Worm (Caenorhabditis elegans) whole organism, late embryonic: ENCODE results near the gene catp-2.

Source experiments
- C08G9.2 ChIP-seq: sonication (generic microtip); optimal IDR thresholded peaks from 2 replicates; lab custom pipeline; 2016; ENCODE audit warnings: mild to moderate bottlenecking, missing genetic modification characterization, moderate library complexity, missing compliant biosample characterization
- C38D4.7 ChIP-seq: fragments of 200-800 bp; sonication (Bioruptor generic); optimal IDR thresholded peaks from 2 replicates; lab custom pipeline; 2018; ENCODE audit warnings: mild to moderate bottlenecking, missing genetic modification characterization, moderate library complexity, missing compliant biosample characterization
- T23F11.4 ChIP-seq: fragments of 200-800 bp; sonication (Bioruptor generic); optimal IDR thresholded peaks from 2 replicates; lab custom pipeline; 2018; ENCODE audit warnings: mild to moderate bottlenecking, missing genetic modification characterization, missing compliant biosample characterization
- ahr-1 ChIP-seq: sonication (generic microtip); optimal IDR thresholded peaks from 2 replicates; lab custom pipeline; 2016; ENCODE audit warnings: missing genetic modification characterization, missing compliant biosample characterization
- ama-1 ChIP-seq: fragments of 150-350 bp; optimal IDR thresholded peaks from 2 replicates; lab custom pipeline; 2014
- ceh-18 ChIP-seq: sonication (generic microtip); optimal IDR thresholded peaks from 2 replicates; lab custom pipeline; 2016; ENCODE audit warnings: missing genetic modification characterization, missing compliant biosample characterization
- ceh-2 ChIP-seq: sonication (generic microtip); optimal IDR thresholded peaks from 2 replicates; lab custom pipeline; 2016; ENCODE audit warnings: missing genotype, missing genetic modification characterization, missing compliant biosample characterization
- ceh-22 ChIP-seq: sonication (generic microtip); optimal IDR thresholded peaks from 2 replicates; lab custom pipeline; 2017; ENCODE audit warnings: missing biosample characterization, missing genetic modification characterization
- ceh-31 ChIP-seq: sonication (generic microtip); optimal IDR thresholded peaks from 2 replicates; lab custom pipeline; 2016; ENCODE audit warnings: missing genetic modification characterization, missing compliant biosample characterization
- ceh-34 ChIP-seq: sonication (generic microtip); optimal IDR thresholded peaks from 2 replicates; lab custom pipeline; 2016; ENCODE audit warnings: mild to moderate bottlenecking, missing genetic modification characterization, missing compliant biosample characterization
- ceh-45 ChIP-seq: fragments of 200-800 bp; sonication (Bioruptor generic); IDR thresholded peaks from 2 replicates; pipeline ENCODE4 v1.3.6; 2022; ENCODE audit warnings: missing genetic modification reagents, missing genetic modification characterization, missing compliant biosample characterization
- dve-1 ChIP-seq: sonication (generic microtip); optimal IDR thresholded peaks from 2 replicates; lab custom pipeline; 2017; ENCODE audit warnings: antibody characterized with exemption, mild to moderate bottlenecking, missing genetic modification characterization, missing compliant biosample characterization
- elt-2 ChIP-seq: sonication (generic microtip); optimal IDR thresholded peaks from 2 replicates; lab custom pipeline; 2016; ENCODE audit warnings: missing genetic modification reagents, missing genetic modification characterization, missing compliant biosample characterization
- ets-4 ChIP-seq: sonication (generic microtip); optimal IDR thresholded peaks from 2 replicates; lab custom pipeline; 2016; ENCODE audit warnings: missing genetic modification characterization, missing compliant biosample characterization
- eyg-1 ChIP-seq: sonication (generic microtip); optimal IDR thresholded peaks from 2 replicates; lab custom pipeline; 2016; ENCODE audit warnings: missing genotype, missing genetic modification characterization, missing compliant biosample characterization
- fkh-10 ChIP-seq: fragments of 150-350 bp; optimal IDR thresholded peaks from 2 replicates; lab custom pipeline; 2014; ENCODE audit warnings: missing biosample characterization, missing genetic modification reagents, missing genetic modification characterization
- hlh-15 ChIP-seq: sonication (generic microtip); optimal IDR thresholded peaks from 2 replicates; lab custom pipeline; 2016; ENCODE audit warnings: missing genetic modification characterization, missing compliant biosample characterization
- hlh-6 ChIP-seq: sonication (generic microtip); optimal IDR thresholded peaks from 2 replicates; lab custom pipeline; 2016; ENCODE audit warnings: missing genotype, missing genetic modification characterization, missing compliant biosample characterization
- hlh-8 ChIP-seq: sonication (generic microtip); optimal IDR thresholded peaks from 2 replicates; lab custom pipeline; 2016; ENCODE audit warnings: missing genotype, missing genetic modification characterization, missing compliant biosample characterization
- lin-11 ChIP-seq: fragments of 200-800 bp; sonication (Bioruptor generic); optimal IDR thresholded peaks from 2 replicates; lab custom pipeline; 2018; ENCODE audit warnings: mild to moderate bottlenecking, missing genetic modification characterization, missing compliant biosample characterization
- madf-2 ChIP-seq: sonication (generic microtip); optimal IDR thresholded peaks from 2 replicates; lab custom pipeline; 2017; ENCODE audit warnings: missing genetic modification characterization, missing compliant biosample characterization
- nhr-11 ChIP-seq: fragments of 150-350 bp; optimal IDR thresholded peaks from 2 replicates; lab custom pipeline; 2014; ENCODE audit warnings: missing biosample characterization, missing genetic modification characterization
- nhr-232 ChIP-seq: sonication (generic microtip); optimal IDR thresholded peaks from 2 replicates; lab custom pipeline; 2016; ENCODE audit warnings: missing genetic modification characterization, missing compliant biosample characterization
- npax-4 ChIP-seq: sonication (generic microtip); optimal IDR thresholded peaks from 2 replicates; lab custom pipeline; 2016; ENCODE audit warnings: missing genetic modification characterization, missing compliant biosample characterization
- odd-2 ChIP-seq: sonication (generic microtip); optimal IDR thresholded peaks from 2 replicates; lab custom pipeline; 2017; ENCODE audit warnings: antibody characterized with exemption, mild to moderate bottlenecking, missing genetic modification characterization, missing compliant biosample characterization
- pax-1 ChIP-seq: fragments of 150-350 bp; optimal IDR thresholded peaks from 2 replicates; lab custom pipeline; 2014; ENCODE audit warnings: missing biosample characterization, missing genetic modification characterization
- pqm-1 ChIP-seq: sonication (generic microtip); optimal IDR thresholded peaks from 2 replicates; lab custom pipeline; 2016; ENCODE audit warnings: missing genetic modification characterization, missing compliant biosample characterization
- rnt-1 ChIP-seq: sonication (generic microtip); optimal IDR thresholded peaks from 2 replicates; lab custom pipeline; 2016; ENCODE audit warnings: missing genetic modification characterization, missing compliant biosample characterization
- sox-4 ChIP-seq: sonication (generic microtip); optimal IDR thresholded peaks from 2 replicates; lab custom pipeline; 2017; ENCODE audit warnings: mild to moderate bottlenecking, missing genetic modification characterization, inconsistent platforms, missing compliant biosample characterization
- syd-9 ChIP-seq: sonication (generic microtip); optimal IDR thresholded peaks from 2 replicates; lab custom pipeline; 2016; ENCODE audit warnings: mild to moderate bottlenecking, missing genetic modification characterization, moderate library complexity, missing compliant biosample characterization
- tbx-7 ChIP-seq: sonication (generic microtip); optimal IDR thresholded peaks from 2 replicates; lab custom pipeline; 2016; ENCODE audit warnings: missing genotype, missing genetic modification characterization, missing compliant biosample characterization
- ttx-3 ChIP-seq: sonication (generic microtip); optimal IDR thresholded peaks from 2 replicates; lab custom pipeline; 2016; ENCODE audit warnings: missing genetic modification reagents, missing genetic modification characterization, missing compliant biosample characterization
- unc-3 ChIP-seq, 2 experiments: fragments of 200-800 bp in 1 of 2; sonication (Bioruptor generic) in 1 of 2; sonication (generic microtip) in 1 of 2; conservative IDR thresholded peaks in 1 of 2; optimal IDR thresholded peaks in 1 of 2; 2 replicates each; pipeline versions ENCODE4 v1.3.6 to Lab custom; 2016 to 2022; ENCODE audit warnings: missing compliant biosample characterization in 2 of 2, missing genetic modification characterization in 2 of 2, missing genetic modification reagents in 1 of 2
- unc-42 ChIP-seq: sonication (generic microtip); optimal IDR thresholded peaks from 2 replicates; lab custom pipeline; 2016; ENCODE audit warnings: missing genotype, missing genetic modification characterization, missing compliant biosample characterization
- zip-5 ChIP-seq: sonication (generic microtip); optimal IDR thresholded peaks from 2 replicates; lab custom pipeline; 2016; ENCODE audit warnings: missing genetic modification characterization, missing compliant biosample characterization

Gene catp-2

ce11 chrV:4901074-4901473 lies 33.4 kb upstream of the catp-2 start, which contains the start of gene ugt-67:
ugt-67 (plus strand) TSS chrV:4901374.
- TF ChIP-seq zip-5 (tag; lab: Kevin White, UChicago) (no peak), ahr-1 (tag; lab: Kevin White, UChicago) (no peak), rnt-1 (no peak), ceh-18 (tag; lab: Kevin White, UChicago) (no peak), eyg-1 (no peak), C08G9.2 (tag; lab: Kevin White, UChicago) (no peak), dve-1 (tag; lab: Kevin White, UChicago) (no peak), ceh-2 (tag; lab: Kevin White, UChicago) (no peak), T23F11.4 (GFP tag; lab: Kevin White, UChicago) (no peak), nhr-11 (tag; lab: Kevin White, UChicago) (no peak), hlh-8 (tag; lab: Kevin White, UChicago) (no peak), ama-1 (lab: Kevin White, UChicago) (no peak), ceh-34 (tag; lab: Kevin White, UChicago) (no peak), C38D4.7 (GFP tag; lab: Kevin White, UChicago) (no peak)

ce11 chrV:4903696-4904095 lies 30.8 kb upstream of the catp-2 start, which contains the start of gene ugt-8:
ugt-8 (plus strand) TSS chrV:4903930.
- TF ChIP-seq T23F11.4 (GFP tag; lab: Kevin White, UChicago): no peak
- TF ChIP-seq elt-2 (tag; lab: Kevin White, UChicago): no peak
- TF ChIP-seq ets-4 (tag; lab: Kevin White, UChicago): no peak
- TF ChIP-seq ttx-3 (tag; lab: Kevin White, UChicago): no peak
- no peak for TF ChIP-seq madf-2 (tag; lab: Kevin White, UChicago)
- no peak for TF ChIP-seq tbx-7 (tag; lab: Kevin White, UChicago)
- no peak for TF ChIP-seq unc-42 (tag; lab: Kevin White, UChicago)
- no peak for TF ChIP-seq zip-5 (tag; lab: Kevin White, UChicago)
- TF ChIP-seq, all 69 proteins: peak for 0

- TF ChIP-seq npax-4 (no peak), syd-9 (no peak), nhr-232 (tag; lab: Kevin White, UChicago) (no peak), sox-4 (tag; lab: Kevin White, UChicago) (no peak), zip-5 (tag; lab: Kevin White, UChicago) (no peak), hlh-15 (tag; lab: Kevin White, UChicago) (no peak), pax-1 (no peak)
Measured at ce11 chrV:4905953-4906352, 28.6 kb upstream of the catp-2 start, which contains the start of gene ugt-14. ugt-14 (plus strand) TSS chrV:4906253.

ce11 chrV:4908591-4908990 lies 25.9 kb upstream of the catp-2 start, which contains the start of gene ugt-13:
ugt-13 (plus strand) TSS chrV:4908884.
- TF ChIP-seq fkh-10 (GFP tag; lab: Kevin White, UChicago): no peak
- TF ChIP-seq nhr-232 (tag; lab: Kevin White, UChicago): no peak
- TF ChIP-seq, all 69 proteins: peak for 0

ce11 chrV:4912313-4912712 lies 22.2 kb upstream of the catp-2 start, which contains the start of gene H23N18.5:
H23N18.5 (minus strand) TSS chrV:4912381.
- TF ChIP-seq ceh-31 (tag; lab: Kevin White, UChicago) (no peak), ceh-22 (tag; lab: Kevin White, UChicago) (no peak), odd-2 (tag; lab: Kevin White, UChicago) (no peak), rnt-1 (no peak), lin-11 (tag; lab: Kevin White, UChicago) (no peak), fkh-10 (GFP tag; lab: Kevin White, UChicago) (no peak), hlh-6 (tag; lab: Kevin White, UChicago) (no peak), unc-3 (GFP tag; conservative IDR thresholded peaks at IDR 0.05; lab: Robert Waterston, UW) (no peak), unc-3 (tag; optimal IDR thresholded peaks at IDR 0.05; lab: Kevin White, UChicago) (no peak), ceh-18 (tag; lab: Kevin White, UChicago) (no peak), C08G9.2 (tag; lab: Kevin White, UChicago) (no peak), ceh-45 (GFP tag; lab: Robert Waterston, UW) (no peak), pqm-1 (tag; lab: Kevin White, UChicago) (no peak), hlh-8 (tag; lab: Kevin White, UChicago) (no peak)
